Fruit fly (Drosophila melanogaster) whole organism, embryonic: ENCODE results near the gene dgt6.

Experiments
- Hr3 ChIP-seq: fragments of 200-800 bp; sonication (Bioruptor generic); optimal IDR thresholded peaks from 3 replicates; lab custom pipeline; 2016; ENCODE audit warnings: missing biosample characterization, missing genetic modification characterization
- Optix ChIP-seq: fragments of 200-800 bp; sonication (Bioruptor generic); IDR thresholded peaks from 3 replicates; pipeline ENCODE4 v1.3.6; 2022; ENCODE audit warnings: missing biosample characterization, missing genetic modification characterization
- crol ChIP-seq: fragments of 200-800 bp; sonication (Bioruptor generic); IDR thresholded peaks from 2 replicates; pipeline ENCODE4 v1.3.6; 2022; ENCODE audit warnings: missing biosample characterization, missing genetic modification characterization
- lola ChIP-seq, 3 experiments: fragments of >200 bp in 2 of 3; fragments of 200-800 bp in 1 of 3; sonication (Bioruptor generic) in 1 of 3; optimal IDR thresholded peaks; 2 replicates each; lab custom pipeline; 2017 to 2019; ENCODE audit warnings: missing biosample characterization in 3 of 3, missing genetic modification characterization in 3 of 3, mild to moderate bottlenecking in 1 of 3, moderate library complexity in 1 of 3
- nmo ChIP-seq: fragments of 200-800 bp; sonication (Bioruptor generic); optimal IDR thresholded peaks from 2 replicates; lab custom pipeline; 2018; ENCODE audit warnings: missing biosample characterization, mild to moderate bottlenecking, missing genetic modification characterization, moderate library complexity
- pan ChIP-seq, 4 experiments: fragments of >200 bp in 3 of 4; fragments of 200-800 bp in 1 of 4; sonication (Bioruptor generic) in 1 of 4; optimal IDR thresholded peaks in 3 of 4; IDR thresholded peaks in 1 of 4; 2 replicates each; pipeline versions ENCODE4 v1.3.6 to Lab custom; 2017 to 2022; ENCODE audit warnings: missing biosample characterization in 2 of 4, missing genetic modification characterization in 2 of 4, mixed read lengths in 1 of 4
- shn ChIP-seq: fragments of 200-800 bp; sonication (Bioruptor generic); optimal IDR thresholded peaks from 3 replicates; lab custom pipeline; 2016; ENCODE audit warnings: missing biosample characterization, missing genetic modification characterization
- zen ChIP-seq: fragments of 200-800 bp; sonication (Bioruptor generic); optimal IDR thresholded peaks from 3 replicates; lab custom pipeline; 2018; ENCODE audit warnings: missing biosample characterization, mild to moderate bottlenecking, missing genetic modification characterization, moderate library complexity

DNA sequence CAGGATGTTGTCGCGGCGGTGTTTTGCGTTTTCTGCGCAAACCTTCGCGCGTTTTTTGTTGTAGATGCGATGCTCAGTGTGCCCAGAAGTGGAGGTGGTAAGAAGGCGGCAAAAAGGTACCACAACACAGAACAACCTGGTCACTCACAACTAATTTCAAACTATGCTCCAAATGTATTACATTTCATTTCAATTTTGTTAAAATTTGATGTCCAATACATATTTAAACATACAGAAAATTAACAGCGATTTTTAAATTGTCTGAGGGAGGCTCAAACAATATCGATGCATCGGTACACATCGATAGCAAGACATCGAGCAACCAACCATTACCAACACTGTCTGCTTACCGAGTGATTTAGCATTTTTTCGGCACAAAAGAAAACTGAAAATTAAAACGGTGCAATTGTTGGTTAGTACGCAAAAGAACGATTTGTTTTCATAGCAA lies 22.4 kb upstream of the dgt6 start, which contains the start of the genes Slbp and Rpn2:
- TF ChIP-seq zen: peak; percentile 35
- peak; percentile 74 for TF ChIP-seq nmo (GFP tag; lab: Kevin White, UChicago)
- peak; percentile 57 for TF ChIP-seq shn
- no peak for TF ChIP-seq crol
- TF ChIP-seq pan (optimal IDR thresholded peaks at IDR 0.05; lab: Kevin White, UChicago): no peak
- no peak for TF ChIP-seq pan (GFP tag; optimal IDR thresholded peaks at IDR 0.05 in 1 of 2, IDR thresholded peaks at IDR 0.05 in 1 of 2)
- peak; percentile 42 for TF ChIP-seq Hr3
- peak in 1 of 3 experiments; percentile 25 for TF ChIP-seq lola (GFP tag; optimal IDR thresholded peaks at IDR 0.05; lab: Kevin White, UChicago)
- no peak for TF ChIP-seq Optix (GFP tag; lab: Robert Waterston, UW)
